Fruit fly (Drosophila melanogaster) whole organism, pupa: ENCODE results near the gene Ir68b.

Source experiments
- CG13204 ChIP-seq: fragments of 200-800 bp; sonication (Bioruptor generic); optimal IDR thresholded peaks from 2 replicates; lab custom pipeline; 2018; ENCODE audit warnings: missing biosample characterization, mild to moderate bottlenecking, missing genetic modification characterization, moderate library complexity
- CG14655 ChIP-seq: fragments of 200-800 bp; sonication (Bioruptor generic); optimal IDR thresholded peaks from 3 replicates; lab custom pipeline; 2017; ENCODE audit warnings: mild to moderate bottlenecking, missing biosample characterization, missing genetic modification reagents, missing genetic modification characterization
- CG17806 ChIP-seq: fragments of 200-800 bp; sonication (Bioruptor generic); optimal IDR thresholded peaks from 2 replicates; lab custom pipeline; 2018; ENCODE audit warnings: missing biosample characterization, mild to moderate bottlenecking, missing genetic modification characterization, moderate library complexity
- CG32121 ChIP-seq: fragments of 200-800 bp; sonication (Bioruptor generic); IDR thresholded peaks from 2 replicates; pipeline ENCODE4 v1.3.6; 2022; ENCODE audit warnings: missing biosample characterization, missing genetic modification characterization
- CG34367 ChIP-seq: fragments of 200-800 bp; sonication (Bioruptor generic); optimal IDR thresholded peaks from 2 replicates; lab custom pipeline; 2018; ENCODE audit warnings: missing biosample characterization, mild to moderate bottlenecking, missing genetic modification characterization
- CG9948 ChIP-seq: fragments of 200-800 bp; sonication (Bioruptor generic); optimal IDR thresholded peaks from 2 replicates; lab custom pipeline; 2018; ENCODE audit warnings: missing biosample characterization, mild to moderate bottlenecking, missing genetic modification characterization, moderate library complexity
- D1 ChIP-seq: fragments of 200-800 bp; sonication (Bioruptor generic); optimal IDR thresholded peaks from 2 replicates; lab custom pipeline; 2018; ENCODE audit warnings: missing biosample characterization, mild to moderate bottlenecking, missing genetic modification characterization, moderate library complexity
- EcR ChIP-seq: fragments of 200-800 bp; sonication (Bioruptor generic); optimal IDR thresholded peaks from 3 replicates; lab custom pipeline; 2019; ENCODE audit warnings: missing biosample characterization, missing genetic modification characterization, mild to moderate bottlenecking, moderate library complexity, missing genetic modification reagents
- Ets98B ChIP-seq: fragments of 200-800 bp; sonication (Bioruptor generic); IDR thresholded peaks from 2 replicates; pipeline ENCODE4 v1.3.6; 2022; ENCODE audit warnings: missing biosample characterization, missing genetic modification characterization
- Pif1A ChIP-seq: fragments of 200-800 bp; sonication (Bioruptor generic); optimal IDR thresholded peaks from 3 replicates; lab custom pipeline; 2016; ENCODE audit warnings: missing biosample characterization, missing genetic modification characterization
- Pif1B ChIP-seq: fragments of 200-800 bp; sonication (Bioruptor generic); optimal IDR thresholded peaks from 3 replicates; lab custom pipeline; 2016; ENCODE audit warnings: missing biosample characterization, missing genetic modification characterization
- fd96Ca ChIP-seq: fragments of 200-800 bp; sonication (Bioruptor generic); IDR thresholded peaks from 3 replicates; pipeline ENCODE4 v1.3.6; 2022; ENCODE audit warnings: missing biosample characterization, missing genetic modification characterization
- gl ChIP-seq: fragments of 200-800 bp; sonication (Bioruptor generic); optimal IDR thresholded peaks from 2 replicates; lab custom pipeline; 2018; ENCODE audit warnings: missing biosample characterization, mild to moderate bottlenecking, missing genetic modification characterization
- rn ChIP-seq: fragments of 200-800 bp; sonication (Bioruptor generic); IDR thresholded peaks from 2 replicates; pipeline ENCODE4 v1.3.6; 2022; ENCODE audit warnings: missing biosample characterization, missing genetic modification characterization

- TF ChIP-seq CG34367 (tag; lab: Kevin White, UChicago), result no peak
- TF ChIP-seq CG13204, result no peak
- no peak for TF ChIP-seq Pif1A (GFP tag; lab: Kevin White, UChicago)
- no peak for TF ChIP-seq rn (GFP tag; lab: Robert Waterston, UW)
- no peak for TF ChIP-seq fd96Ca
- TF ChIP-seq EcR, result no peak
- no peak for TF ChIP-seq CG9948
- TF ChIP-seq Pif1B (GFP tag; lab: Kevin White, UChicago), result no peak
- no peak for TF ChIP-seq CG32121 (GFP tag; lab: Robert Waterston, UW)
- no peak for TF ChIP-seq CG14655 (GFP tag; lab: Kevin White, UChicago)
- no peak for TF ChIP-seq Ets98B (GFP tag; lab: Robert Waterston, UW)
- TF ChIP-seq CG17806 (tag; lab: Kevin White, UChicago), result no peak
- no peak for TF ChIP-seq D1 (tag; lab: Kevin White, UChicago)
- TF ChIP-seq gl (tag; lab: Kevin White, UChicago), result no peak
Observed at dm6 chr3L:12083861-12084260, 43.3 kb downstream of the Ir68b start.
